Fruit fly (Drosophila melanogaster) whole organism, prepupa: ENCODE data around the gene ich.

ENCODE experiments used
- Blimp-1 ChIP-seq: fragments of 200-800 bp; sonication (Bioruptor generic); optimal IDR thresholded peaks from 3 replicates; lab custom pipeline; 2017; ENCODE audit warnings: missing biosample characterization, missing genetic modification characterization, mild to moderate bottlenecking, moderate library complexity, missing genetic modification reagents
- CG10631 ChIP-seq: fragments of 200-800 bp; sonication (Bioruptor generic); optimal IDR thresholded peaks from 2 replicates; lab custom pipeline; 2016; ENCODE audit warnings: missing biosample characterization, missing genetic modification characterization
- CG10669 ChIP-seq: fragments of 200-800 bp; sonication (Bioruptor generic); optimal IDR thresholded peaks from 3 replicates; lab custom pipeline; 2018; ENCODE audit warnings: missing biosample characterization, mild to moderate bottlenecking, missing genetic modification characterization, moderate library complexity
- CG11294 ChIP-seq: fragments of 200-800 bp; sonication (Bioruptor generic); IDR thresholded peaks from 2 replicates; pipeline ENCODE4 v1.3.6; 2022; ENCODE audit warnings: missing biosample characterization, missing genetic modification characterization
- CG11762 ChIP-seq: fragments of 200-800 bp; sonication (Bioruptor generic); optimal IDR thresholded peaks from 3 replicates; lab custom pipeline; 2016; ENCODE audit warnings: missing biosample characterization, missing genetic modification characterization; ENCODE audit not compliant: insufficient read depth
- CG15336 ChIP-seq: fragments of 200-800 bp; sonication (Bioruptor generic); IDR thresholded peaks from 2 replicates; pipeline ENCODE4 v1.3.6; 2022; ENCODE audit warnings: missing biosample characterization, missing genetic modification characterization
- CG16779 ChIP-seq: fragments of 200-800 bp; sonication (Bioruptor generic); optimal IDR thresholded peaks from 3 replicates; lab custom pipeline; 2017; ENCODE audit warnings: missing biosample characterization, mild to moderate bottlenecking, missing genetic modification characterization
- CG32006 ChIP-seq: fragments of 200-800 bp; sonication (Bioruptor generic); optimal IDR thresholded peaks from 3 replicates; lab custom pipeline; 2017; ENCODE audit warnings: missing biosample characterization, mild to moderate bottlenecking, missing genetic modification characterization
- CG3919 ChIP-seq: fragments of 200-800 bp; sonication (Bioruptor generic); optimal IDR thresholded peaks from 3 replicates; lab custom pipeline; 2016; ENCODE audit warnings: missing biosample characterization, missing genetic modification characterization
- CG4318 ChIP-seq: fragments of 200-800 bp; sonication (Bioruptor generic); optimal IDR thresholded peaks from 3 replicates; lab custom pipeline; 2017; ENCODE audit warnings: missing biosample characterization, mild to moderate bottlenecking, missing genetic modification characterization
- CG6163 ChIP-seq: fragments of 200-800 bp; sonication (Bioruptor generic); IDR thresholded peaks from 3 replicates; pipeline ENCODE4 v1.3.6; 2022; ENCODE audit warnings: missing biosample characterization, missing genetic modification characterization
- CG6276 ChIP-seq: fragments of 200-800 bp; sonication (Bioruptor generic); optimal IDR thresholded peaks from 2 replicates; lab custom pipeline; 2017; ENCODE audit warnings: missing biosample characterization, mild to moderate bottlenecking, missing genetic modification characterization
- CG6792 ChIP-seq: fragments of 200-800 bp; sonication (Bioruptor generic); optimal IDR thresholded peaks from 3 replicates; lab custom pipeline; 2016; ENCODE audit warnings: missing biosample characterization, missing genetic modification characterization
- CG6808 ChIP-seq: fragments of 200-800 bp; sonication (Bioruptor generic); optimal IDR thresholded peaks from 3 replicates; lab custom pipeline; 2017; ENCODE audit warnings: missing biosample characterization, missing genetic modification characterization, mild to moderate bottlenecking, moderate library complexity, missing genetic modification reagents
- CG6854 ChIP-seq: fragments of 200-800 bp; sonication (Bioruptor generic); optimal IDR thresholded peaks from 2 replicates; lab custom pipeline; 2017; ENCODE audit warnings: missing biosample characterization, mild to moderate bottlenecking, missing genetic modification characterization
- CG7368 ChIP-seq: fragments of 200-800 bp; sonication (Bioruptor generic); optimal IDR thresholded peaks from 3 replicates; lab custom pipeline; 2016; ENCODE audit warnings: missing biosample characterization, missing genetic modification characterization
- CG8119 ChIP-seq: fragments of 200-800 bp; sonication (Bioruptor generic); IDR thresholded peaks from 3 replicates; pipeline ENCODE4 v1.3.6; 2022; ENCODE audit warnings: missing biosample characterization, missing genetic modification characterization
- CG8319 ChIP-seq: fragments of 200-800 bp; sonication (Bioruptor generic); optimal IDR thresholded peaks from 3 replicates; lab custom pipeline; 2016; ENCODE audit warnings: missing biosample characterization, missing genetic modification characterization
- CG8632 ChIP-seq: fragments of 200-800 bp; sonication (Bioruptor generic); optimal IDR thresholded peaks from 3 replicates; lab custom pipeline; 2016; ENCODE audit warnings: missing biosample characterization, missing genetic modification characterization
- CG9139 ChIP-seq: fragments of 200-800 bp; sonication (Bioruptor generic); optimal IDR thresholded peaks from 3 replicates; lab custom pipeline; 2017; ENCODE audit warnings: missing biosample characterization, mild to moderate bottlenecking, missing genetic modification characterization
- Eip75B ChIP-seq: fragments of 200-800 bp; sonication (Bioruptor generic); optimal IDR thresholded peaks from 3 replicates; lab custom pipeline; 2016; ENCODE audit warnings: missing biosample characterization, missing genetic modification characterization
- Eip78C ChIP-seq: fragments of 200-800 bp; sonication (Bioruptor generic); peaks from one replicate; lab custom pipeline; 2016; ENCODE audit warnings: missing biosample characterization, missing genetic modification characterization
- Eip93F ChIP-seq: fragments of 200-800 bp; sonication (Bioruptor generic); optimal IDR thresholded peaks from 2 replicates; lab custom pipeline; 2016; ENCODE audit warnings: missing biosample characterization, mild to moderate bottlenecking, missing genetic modification characterization
- Ets21C ChIP-seq: fragments of 200-800 bp; sonication (Bioruptor generic); optimal IDR thresholded peaks from 3 replicates; lab custom pipeline; 2016; ENCODE audit warnings: missing biosample characterization, missing genetic modification characterization
- Hr38 ChIP-seq: sonication (Bioruptor generic); optimal IDR thresholded peaks from 2 replicates; lab custom pipeline; 2016; ENCODE audit warnings: missing biosample characterization, missing genetic modification characterization
- Hr39 ChIP-seq: fragments of 200-800 bp; sonication (Bioruptor generic); optimal IDR thresholded peaks from 2 replicates; lab custom pipeline; 2016; ENCODE audit warnings: missing biosample characterization, missing genetic modification characterization
- Hr4 ChIP-seq: fragments of 200-800 bp; sonication (Bioruptor generic); optimal IDR thresholded peaks from 3 replicates; lab custom pipeline; 2016; ENCODE audit warnings: missing biosample characterization, missing genetic modification characterization
- Lpt ChIP-seq: fragments of 200-800 bp; sonication (Bioruptor generic); optimal IDR thresholded peaks from 3 replicates; lab custom pipeline; 2016; ENCODE audit warnings: missing biosample characterization, missing genetic modification characterization
- Smox ChIP-seq: fragments of 200-800 bp; sonication (Bioruptor generic); optimal IDR thresholded peaks from 3 replicates; lab custom pipeline; 2016; ENCODE audit warnings: missing biosample characterization, missing genetic modification characterization
- Sox14 ChIP-seq: fragments of 200-800 bp; sonication (Bioruptor generic); optimal IDR thresholded peaks from 3 replicates; lab custom pipeline; 2016; ENCODE audit warnings: missing biosample characterization, missing genetic modification characterization
- Sox15 ChIP-seq: fragments of 200-800 bp; sonication (Bioruptor generic); optimal IDR thresholded peaks from 3 replicates; lab custom pipeline; 2016; ENCODE audit warnings: missing biosample characterization, missing genetic modification characterization
- achi ChIP-seq: fragments of 200-800 bp; sonication (Bioruptor generic); optimal IDR thresholded peaks from 3 replicates; lab custom pipeline; 2016; ENCODE audit warnings: missing biosample characterization, missing genetic modification characterization
- acj6 ChIP-seq: fragments of 200-800 bp; sonication (Bioruptor generic); optimal IDR thresholded peaks from 3 replicates; lab custom pipeline; 2016; ENCODE audit warnings: missing biosample characterization, missing genetic modification characterization
- cyc ChIP-seq: fragments of 200-800 bp; sonication (Bioruptor generic); optimal IDR thresholded peaks from 3 replicates; lab custom pipeline; 2016; ENCODE audit warnings: missing biosample characterization, missing genetic modification characterization
- dac ChIP-seq: fragments of 200-800 bp; sonication (Bioruptor generic); optimal IDR thresholded peaks from 2 replicates; lab custom pipeline; 2017; ENCODE audit warnings: missing biosample characterization, mild to moderate bottlenecking, missing genetic modification characterization
- esn ChIP-seq: fragments of 200-800 bp; sonication (Bioruptor generic); optimal IDR thresholded peaks from 2 replicates; lab custom pipeline; 2016; ENCODE audit warnings: missing biosample characterization, mild to moderate bottlenecking, missing genetic modification characterization, moderate library complexity
- fd59A ChIP-seq: fragments of 200-800 bp; sonication (Bioruptor generic); optimal IDR thresholded peaks from 2 replicates; lab custom pipeline; 2017; ENCODE audit warnings: missing biosample characterization, mild to moderate bottlenecking, missing genetic modification characterization, missing genetic modification reagents
- fd85E ChIP-seq: fragments of 200-800 bp; sonication (Bioruptor generic); optimal IDR thresholded peaks from 3 replicates; lab custom pipeline; 2016; ENCODE audit warnings: missing biosample characterization, missing genetic modification characterization
- fkh ChIP-seq: fragments of 200-800 bp; sonication (Bioruptor generic); optimal IDR thresholded peaks from 3 replicates; lab custom pipeline; 2017; ENCODE audit warnings: missing biosample characterization, mild to moderate bottlenecking, missing genetic modification characterization, moderate library complexity
- lz ChIP-seq: fragments of 200-800 bp; sonication (Bioruptor generic); optimal IDR thresholded peaks from 3 replicates; lab custom pipeline; 2016; ENCODE audit warnings: missing biosample characterization, missing genetic modification characterization
- spab ChIP-seq: fragments of 200-800 bp; sonication (Bioruptor generic); optimal IDR thresholded peaks from 2 replicates; lab custom pipeline; 2017; ENCODE audit warnings: missing biosample characterization, mild to moderate bottlenecking, missing genetic modification characterization, missing genetic modification reagents
- ss ChIP-seq, 2 experiments: fragments of 200-800 bp; sonication (Bioruptor generic); optimal IDR thresholded peaks; 2 replicates in 1 of 2; 3 replicates in 1 of 2; lab custom pipeline; 2017 to 2018; ENCODE audit warnings: mild to moderate bottlenecking in 2 of 2, missing biosample characterization in 2 of 2, missing genetic modification characterization in 2 of 2, moderate library complexity in 1 of 2
- svp ChIP-seq: fragments of 200-800 bp; sonication (Bioruptor generic); peaks from one replicate; lab custom pipeline; 2016; ENCODE audit warnings: missing biosample characterization, missing genetic modification characterization
- topi ChIP-seq: fragments of 200-800 bp; sonication (Bioruptor generic); optimal IDR thresholded peaks from 3 replicates; lab custom pipeline; 2016; ENCODE audit warnings: missing biosample characterization, missing genetic modification characterization
- vri ChIP-seq: fragments of 200-800 bp; sonication (Bioruptor generic); optimal IDR thresholded peaks from 3 replicates; lab custom pipeline; 2016; ENCODE audit warnings: missing biosample characterization, mild to moderate bottlenecking, missing genetic modification characterization

ich gene

DNA sequence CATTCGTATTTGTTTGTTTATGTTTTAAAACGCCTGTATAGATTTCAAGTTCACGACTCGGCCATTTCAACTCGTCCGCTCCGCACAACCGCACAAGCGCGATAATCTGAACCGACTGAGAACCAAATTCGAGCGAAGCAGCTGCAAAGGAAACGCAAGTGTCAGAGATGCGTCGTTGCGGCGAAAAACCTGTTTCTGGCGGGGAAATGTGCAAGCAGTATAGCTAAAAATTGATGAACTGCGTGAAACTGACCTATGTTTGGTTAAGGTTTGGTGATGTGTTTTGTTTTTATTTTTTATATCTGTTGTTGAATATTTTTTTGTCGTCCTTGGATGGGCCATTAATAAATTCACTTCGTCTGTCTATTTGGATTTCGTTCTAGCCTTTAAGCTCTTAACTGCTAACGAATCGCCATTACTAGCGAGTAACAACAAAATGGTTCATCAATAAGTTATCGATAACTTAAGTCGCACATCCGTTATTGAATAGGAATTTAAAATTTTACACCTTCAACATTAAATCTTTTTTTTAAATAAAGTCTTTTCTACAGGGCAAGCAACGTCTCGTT is 31.0 kb downstream of the ich start, which contains the start of gene pyd (continued):
- TF ChIP-seq CG6163 (GFP tag; lab: Robert Waterston, UW) = peak; percentile 70
- TF ChIP-seq CG8319 = peak; percentile 23
- TF ChIP-seq Hr38 (GFP tag; lab: Kevin White, UChicago) = no peak
- TF ChIP-seq Hr4 (GFP tag; lab: Kevin White, UChicago) = peak; percentile 50
- TF ChIP-seq CG6808 (GFP tag; lab: Kevin White, UChicago) = peak; percentile 65
- TF ChIP-seq spab (GFP tag; lab: Kevin White, UChicago) = peak; percentile 24
- TF ChIP-seq CG7368 = no peak
- peak; percentile 76 for TF ChIP-seq esn
- peak; percentile 37 for TF ChIP-seq CG10669 (GFP tag; lab: Kevin White, UChicago)
- TF ChIP-seq Smox = peak; percentile 53
- TF ChIP-seq CG32006 = peak; percentile 61
- peak; percentile 49 for TF ChIP-seq CG10631 (GFP tag; lab: Kevin White, UChicago)
- TF ChIP-seq CG15336 = peak; percentile 35; the same call in 1 of the 2 replicates
- TF ChIP-seq Sox15 (GFP tag; lab: Kevin White, UChicago) = peak; percentile 10
- no peak for TF ChIP-seq CG4318 (GFP tag; lab: Kevin White, UChicago)
- TF ChIP-seq acj6 = peak; percentile 36
- TF ChIP-seq, all 60 proteins: peak for 47

DNA sequence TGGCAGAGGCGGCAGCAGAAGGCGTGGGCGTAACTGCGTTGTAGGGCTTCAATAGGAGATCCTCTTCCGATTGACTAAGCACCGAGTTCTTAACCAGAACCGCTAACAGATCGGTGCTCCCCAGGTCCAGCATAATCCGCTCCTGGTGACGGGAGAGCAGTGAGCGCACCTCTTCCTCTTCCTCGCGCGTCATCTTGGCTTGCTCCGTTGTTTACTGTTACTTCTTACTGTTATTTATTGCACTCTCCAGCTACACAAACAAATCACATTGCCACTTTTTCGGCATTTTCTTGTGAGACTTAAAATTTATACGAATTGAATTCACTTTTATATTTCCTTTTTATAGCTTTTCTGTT is 31.8 kb downstream of the ich start:
- TF ChIP-seq dac (no peak), CG4318 (GFP tag; lab: Kevin White, UChicago) (no peak), CG11762 (GFP tag; lab: Kevin White, UChicago) (no peak), fkh (GFP tag; lab: Kevin White, UChicago) (no peak), Lpt (GFP tag; lab: Kevin White, UChicago) (no peak), CG10669 (GFP tag; lab: Kevin White, UChicago) (no peak), CG16779 (tag; lab: Kevin White, UChicago) (no peak), CG9139 (GFP tag; lab: Kevin White, UChicago) (no peak), svp (GFP tag; lab: Kevin White, UChicago) (no peak), esn (no peak), CG8632 (GFP tag; lab: Kevin White, UChicago) (no peak), vri (GFP tag; lab: Kevin White, UChicago) (no peak), CG6276 (GFP tag; lab: Kevin White, UChicago) (no peak)
- TF ChIP-seq, all 60 proteins: peak for 0

DNA sequence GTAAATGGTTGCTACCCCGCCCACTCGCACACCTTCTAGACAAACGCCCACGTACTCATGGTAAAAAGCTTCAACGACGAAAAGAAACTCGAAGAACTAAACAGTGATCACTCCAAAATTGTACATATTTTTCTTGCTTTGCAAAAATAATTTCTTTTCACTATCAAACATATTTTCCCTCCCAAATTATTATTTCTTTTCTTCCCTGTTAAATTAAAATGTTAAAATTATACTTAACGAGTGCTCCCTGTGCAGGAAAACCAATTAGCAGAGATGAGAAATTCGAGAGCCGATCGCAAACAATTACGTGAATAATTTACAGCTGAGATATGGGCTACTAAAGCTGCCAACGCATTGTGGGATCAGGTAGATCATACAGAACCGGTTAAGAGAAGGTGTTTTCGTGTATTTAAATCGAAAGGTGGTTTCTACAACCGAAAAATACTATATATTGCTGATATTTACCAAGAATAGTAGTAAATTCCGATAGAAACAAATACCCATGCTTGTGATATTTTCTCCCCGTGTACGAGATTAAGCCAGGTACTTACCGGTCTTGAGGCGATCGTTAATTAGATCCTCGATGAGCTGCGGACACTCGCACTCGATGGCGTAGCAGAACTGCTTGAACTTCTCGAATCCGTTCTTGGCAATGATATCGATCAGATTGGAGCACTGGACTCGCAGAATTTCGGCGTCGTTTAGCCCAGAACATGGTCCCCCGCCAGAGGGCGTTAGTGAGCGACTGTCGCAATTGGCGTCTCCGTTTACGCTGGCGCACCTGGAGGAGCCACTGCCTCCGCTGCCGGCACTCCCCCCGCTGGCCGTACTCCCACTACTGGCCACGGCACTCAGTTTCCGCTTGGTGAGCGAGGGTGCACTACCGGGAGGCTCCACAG is 32.4 kb downstream of the ich start:
- TF ChIP-seq svp (GFP tag; lab: Kevin White, UChicago) (peak; percentile 72), Eip78C (GFP tag; lab: Kevin White, UChicago) (peak; percentile 86), Ets21C (GFP tag; lab: Kevin White, UChicago) (no peak), CG6854 (GFP tag; lab: Kevin White, UChicago) (no peak), CG6792 (peak; percentile 25), Hr39 (GFP tag; lab: Kevin White, UChicago) (peak; percentile 44), CG9139 (GFP tag; lab: Kevin White, UChicago) (peak; percentile 12), Eip93F (GFP tag; lab: Kevin White, UChicago) (no peak), fkh (GFP tag; lab: Kevin White, UChicago) (no peak), CG7368 (no peak), CG11294 (GFP tag; lab: Robert Waterston, UW) (no peak), ss (GFP tag; optimal IDR thresholded peaks at IDR 0.05; lab: Kevin White, UChicago) (no peak), Sox14 (GFP tag; lab: Kevin White, UChicago) (peak; percentile 5), lz (GFP tag; lab: Kevin White, UChicago) (peak; percentile 37), CG3919 (GFP tag; lab: Kevin White, UChicago) (peak; percentile 6), CG8119 (GFP tag; lab: Robert Waterston, UW) (0 out of 3 replicates have a peak, but pooled peaks have one; percentile 28), topi (GFP tag; lab: Kevin White, UChicago) (peak; percentile 35), Sox15 (GFP tag; lab: Kevin White, UChicago) (no peak), fd85E (GFP tag; lab: Kevin White, UChicago) (no peak), spab (GFP tag; lab: Kevin White, UChicago) (no peak), CG8632 (GFP tag; lab: Kevin White, UChicago) (no peak), achi (GFP tag; lab: Kevin White, UChicago) (peak; percentile 39), vri (GFP tag; lab: Kevin White, UChicago) (peak; percentile 6), fd59A (GFP tag; lab: Kevin White, UChicago) (no peak), Eip75B (peak; percentile 31), cyc (GFP tag; lab: Kevin White, UChicago) (peak; percentile 15), CG15336 (0 out of 2 replicates have a peak, but pooled peaks have one; percentile 19), Blimp-1 (GFP tag; lab: Kevin White, UChicago) (no peak)
